Fruit fly (Drosophila melanogaster): ENCODE measurements around the gene ArgRS.

DNA sequence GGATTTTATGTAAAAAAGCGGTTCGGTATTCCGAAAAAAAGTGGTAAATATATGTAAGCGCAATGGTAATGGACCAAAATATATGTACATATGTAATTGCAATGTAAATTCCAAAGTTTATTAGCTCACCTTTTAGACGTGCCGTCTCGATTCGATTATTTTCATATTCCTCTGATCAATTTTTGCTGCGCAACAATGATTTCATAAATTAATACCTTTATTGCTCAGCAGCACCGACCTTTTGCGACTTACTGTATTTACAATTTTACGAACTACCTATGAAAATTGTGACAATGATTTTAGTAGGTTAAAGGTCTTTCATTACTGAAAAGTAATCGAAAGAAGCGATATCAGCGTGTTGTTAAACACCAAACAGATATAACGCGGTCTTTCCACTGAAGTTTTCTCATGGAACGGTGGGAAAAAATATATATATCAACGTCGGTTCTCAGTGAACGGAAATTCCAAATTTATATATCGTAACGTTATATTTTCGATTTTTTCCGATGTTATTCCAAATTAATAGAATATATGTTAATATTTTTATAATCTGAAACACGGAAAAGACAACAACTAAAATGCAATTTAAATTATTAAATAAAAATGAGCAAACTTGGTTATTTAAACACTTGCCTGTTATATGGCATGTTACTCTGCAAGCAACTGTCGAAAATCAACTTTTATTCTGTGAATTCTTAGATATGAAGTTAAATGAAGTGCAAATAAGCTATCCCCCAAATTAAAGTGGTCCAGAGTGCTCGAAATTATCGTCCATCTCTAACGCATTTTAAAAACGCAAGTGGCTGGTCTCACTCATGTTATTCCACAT, 46.0 kb upstream of the ArgRS start, which contains the start of the genes MSBP and CG15916:
- peak; percentile 13 for TF ChIP-seq Snoo (tag; optimal IDR thresholded peaks at IDR 0.05)
- peak; percentile 16; the same call in 1 of the 3 replicates for TF ChIP-seq CG4496 (GFP tag; IDR thresholded peaks at IDR 0.05)
- no peak for TF ChIP-seq Pif1A (GFP tag; optimal IDR thresholded peaks at IDR 0.05)
- no peak for TF ChIP-seq EcR (GFP tag; optimal IDR thresholded peaks at IDR 0.05)
- no peak for TF ChIP-seq CG13204 (GFP tag; optimal IDR thresholded peaks at IDR 0.05)
- TF ChIP-seq CG34367 (tag; optimal IDR thresholded peaks at IDR 0.05): peak; percentile 18
- TF ChIP-seq CG14655 (GFP tag; optimal IDR thresholded peaks at IDR 0.05): no peak
- no peak for TF ChIP-seq CG17806 (tag; optimal IDR thresholded peaks at IDR 0.05)
- TF ChIP-seq CG32121 (GFP tag; IDR thresholded peaks at IDR 0.05): no peak
- no peak for TF ChIP-seq CG10348 (GFP tag; IDR thresholded peaks at IDR 0.05)
- TF ChIP-seq gl (tag; optimal IDR thresholded peaks at IDR 0.05): peak; percentile 5
- no peak for TF ChIP-seq Ets98B (GFP tag; IDR thresholded peaks at IDR 0.05)
- TF ChIP-seq fd96Ca (GFP tag; IDR thresholded peaks at IDR 0.05): no peak
- TF ChIP-seq CG8301 (tag; optimal IDR thresholded peaks at IDR 0.05): no peak

Measured in whole organism, pupa.